ENCODE assay signal across 1 fruit fly cellular context in genomic region chr3L:19670492-19670891, dm6.
TF ChIP-seq lines count a peak whose summit lies in the region.

No protein-coding gene starts in this region.

TF ChIP-seq in whole organism, embryonic, 481 proteins besides CTCF, POLR2A, EP300 and RAD21 (continued from another document):
- TF ChIP-seq CG3163 (GFP tag; optimal IDR thresholded peaks at IDR 0.05; lab: Kevin White, UChicago) (no peak), Med (GFP tag; lab: Kevin White, UChicago) (no peak), cg (GFP tag; optimal IDR thresholded peaks at IDR 0.05; lab: Kevin White, UChicago) (no peak), ci (GFP tag; IDR thresholded peaks at IDR 0.05; lab: Robert Waterston, UW) (peak; percentile 77), Aef1 (GFP tag; IDR thresholded peaks at IDR 0.05; lab: Robert Waterston, UW) (no peak), CG10366 (GFP tag; IDR thresholded peaks at IDR 0.05; lab: Robert Waterston, UW) (peak; percentile 45), gro (GFP tag; optimal IDR thresholded peaks at IDR 0.05; lab: Kevin White, UChicago) (no peak), CG4282 (GFP tag; optimal IDR thresholded peaks at IDR 0.05; lab: Kevin White, UChicago) (no peak), tup (GFP tag; optimal IDR thresholded peaks at IDR 0.05; lab: Kevin White, UChicago) (no peak), Camta (GFP tag; optimal IDR thresholded peaks at IDR 0.05; lab: Kevin White, UChicago) (no peak), CG3847 (GFP tag; IDR thresholded peaks at IDR 0.05; lab: Robert Waterston, UW) (no peak), fd96Cb (tag; optimal IDR thresholded peaks at IDR 0.05; lab: Kevin White, UChicago) (peak; percentile 38), ems (GFP tag; optimal IDR thresholded peaks at IDR 0.05; lab: Kevin White, UChicago) (no peak), psq (GFP tag; optimal IDR thresholded peaks at IDR 0.05; lab: Kevin White, UChicago) (no peak), CG2875 (GFP tag; optimal IDR thresholded peaks at IDR 0.05; lab: Kevin White, UChicago) (peak; percentile 41), tll (GFP tag; optimal IDR thresholded peaks at IDR 0.05; lab: Kevin White, UChicago) (no peak), Ssrp (tag; optimal IDR thresholded peaks at IDR 0.05; lab: Kevin White, UChicago) (peak; percentile 35), CG10979 (tag; optimal IDR thresholded peaks at IDR 0.05; lab: Kevin White, UChicago) (peak; percentile 41), CG17359 (tag; optimal IDR thresholded peaks at IDR 0.05; lab: Kevin White, UChicago) (peak; percentile 37), Hsf (GFP tag; optimal IDR thresholded peaks at IDR 0.05; lab: Kevin White, UChicago) (no peak), CG14710 (tag; optimal IDR thresholded peaks at IDR 0.05; lab: Kevin White, UChicago) (peak; percentile 38), CG5180 (GFP tag; optimal IDR thresholded peaks at IDR 0.05; lab: Kevin White, UChicago) (no peak), CG17328 (GFP tag; IDR thresholded peaks at IDR 0.05; lab: Robert Waterston, UW) (peak; percentile 39; the same call in 1 of the 2 replicates), CG6689 (GFP tag; IDR thresholded peaks at IDR 0.05; lab: Robert Waterston, UW) (peak; percentile 61), Nf-YA (GFP tag; IDR thresholded peaks at IDR 0.05; lab: Robert Waterston, UW) (no peak), CG4730 (GFP tag; IDR thresholded peaks at IDR 0.05; lab: Robert Waterston, UW) (no peak), Dip2 (GFP tag; IDR thresholded peaks at IDR 0.05; lab: Robert Waterston, UW) (no peak), CG1603 (tag; optimal IDR thresholded peaks at IDR 0.05; lab: Kevin White, UChicago) (peak; percentile 7), CG2712 (tag; optimal IDR thresholded peaks at IDR 0.05; lab: Kevin White, UChicago) (peak; percentile 70), H15 (GFP tag; IDR thresholded peaks at IDR 0.05; lab: Robert Waterston, UW) (0 out of 3 replicates have a peak, but pooled peaks have one; percentile 21), grau (tag; optimal IDR thresholded peaks at IDR 0.05; lab: Kevin White, UChicago) (peak; percentile 34), dpn (GFP tag; optimal IDR thresholded peaks at IDR 0.05; lab: Kevin White, UChicago) (no peak), wor (GFP tag; IDR thresholded peaks at IDR 0.05; lab: Robert Waterston, UW) (peak; percentile 38; the same call in 1 of the 2 replicates), CG1024 (GFP tag; IDR thresholded peaks at IDR 0.05; lab: Robert Waterston, UW) (no peak), CG15479 (GFP tag; optimal IDR thresholded peaks at IDR 0.05; lab: Kevin White, UChicago) (no peak), da (GFP tag; optimal IDR thresholded peaks at IDR 0.05; lab: Kevin White, UChicago) (no peak), fd3F (GFP tag; optimal IDR thresholded peaks at IDR 0.05; lab: Kevin White, UChicago) (no peak), CG4854 (GFP tag; optimal IDR thresholded peaks at IDR 0.05; lab: Kevin White, UChicago) (no peak), CoRest (tag; optimal IDR thresholded peaks at IDR 0.05; lab: Kevin White, UChicago) (peak; percentile 41), HLHmδ (GFP tag; optimal IDR thresholded peaks at IDR 0.05; lab: Kevin White, UChicago) (no peak), ewg (GFP tag; optimal IDR thresholded peaks at IDR 0.05; lab: Kevin White, UChicago) (no peak), CG34422 (GFP tag; IDR thresholded peaks at IDR 0.05; lab: Robert Waterston, UW) (no peak; the same call in 2 of the 3 replicates), luna (GFP tag; optimal IDR thresholded peaks at IDR 0.05; lab: Kevin White, UChicago) (no peak), Mrtf (GFP tag; IDR thresholded peaks at IDR 0.05; lab: Robert Waterston, UW) (peak; percentile 41; the same call in 1 of the 3 replicates), CG8089 (GFP tag; optimal IDR thresholded peaks at IDR 0.05; lab: Kevin White, UChicago) (no peak), PHDP (tag; optimal IDR thresholded peaks at IDR 0.05; lab: Kevin White, UChicago) (peak; percentile 10), CG14667 (GFP tag; IDR thresholded peaks at IDR 0.05; lab: Robert Waterston, UW) (no peak), CG18262 (tag; optimal IDR thresholded peaks at IDR 0.05; lab: Kevin White, UChicago) (peak; percentile 59), br (optimal IDR thresholded peaks at IDR 0.05; lab: Kevin White, UChicago) (no peak), CG3407 (GFP tag; optimal IDR thresholded peaks at IDR 0.05; lab: Kevin White, UChicago) (no peak), Sin3A (optimal IDR thresholded peaks at IDR 0.05; lab: Kevin White, UChicago) (no peak), Fer3 (tag; optimal IDR thresholded peaks at IDR 0.05; lab: Kevin White, UChicago) (no peak), pzg (GFP tag; optimal IDR thresholded peaks at IDR 0.05; lab: Kevin White, UChicago) (no peak), gfzf (GFP tag; optimal IDR thresholded peaks at IDR 0.05; lab: Kevin White, UChicago) (no peak), CG34224 (GFP tag; IDR thresholded peaks at IDR 0.05; lab: Robert Waterston, UW; ENCODE audit: partially characterized antibody) (no peak), aop (GFP tag; IDR thresholded peaks at IDR 0.05; lab: Robert Waterston, UW) (no peak), CG4617 (GFP tag; optimal IDR thresholded peaks at IDR 0.05; lab: Kevin White, UChicago; ENCODE audit: borderline replicate concordance) (no peak), Sox100B (GFP tag; optimal IDR thresholded peaks at IDR 0.05; lab: Kevin White, UChicago) (peak; percentile 13), Pdp1 (GFP tag; optimal IDR thresholded peaks at IDR 0.05; lab: Kevin White, UChicago) (no peak), CG18599 (GFP tag; optimal IDR thresholded peaks at IDR 0.05; lab: Kevin White, UChicago) (peak; percentile 23), az2 (GFP tag; optimal IDR thresholded peaks at IDR 0.05; lab: Kevin White, UChicago) (peak; percentile 10), Awh (GFP tag; IDR thresholded peaks at IDR 0.05; lab: Robert Waterston, UW) (0 out of 2 replicates have a peak, but pooled peaks have one; percentile 28), tap (tag; optimal IDR thresholded peaks at IDR 0.05; lab: Kevin White, UChicago) (peak; percentile 13), YL-1 (GFP tag; optimal IDR thresholded peaks at IDR 0.05; lab: Kevin White, UChicago) (no peak), CG7928 (GFP tag; optimal IDR thresholded peaks at IDR 0.05; lab: Kevin White, UChicago) (no peak), prd (optimal IDR thresholded peaks at IDR 0.05; lab: Kevin White, UChicago) (no peak), prd (GFP tag; IDR thresholded peaks at IDR 0.05; lab: Robert Waterston, UW) (peak; percentile 61), Blimp-1 (GFP tag; optimal IDR thresholded peaks at IDR 0.05; lab: Kevin White, UChicago) (peak; percentile 68), D19A (tag; optimal IDR thresholded peaks at IDR 0.05; lab: Kevin White, UChicago) (peak; percentile 32), CG10462 (GFP tag; optimal IDR thresholded peaks at IDR 0.05; lab: Kevin White, UChicago) (no peak), CG7556 (GFP tag; optimal IDR thresholded peaks at IDR 0.05; lab: Kevin White, UChicago) (peak; percentile 18), Nf-YB (GFP tag; optimal IDR thresholded peaks at IDR 0.05; lab: Kevin White, UChicago) (no peak)
